Fruit fly (Drosophila melanogaster): ENCODE measurements around the gene CG44002.
A peak's percentile ranks its signal among the peaks of the same experiment; 100 is the strongest.

The CG44002 gene

DNA sequence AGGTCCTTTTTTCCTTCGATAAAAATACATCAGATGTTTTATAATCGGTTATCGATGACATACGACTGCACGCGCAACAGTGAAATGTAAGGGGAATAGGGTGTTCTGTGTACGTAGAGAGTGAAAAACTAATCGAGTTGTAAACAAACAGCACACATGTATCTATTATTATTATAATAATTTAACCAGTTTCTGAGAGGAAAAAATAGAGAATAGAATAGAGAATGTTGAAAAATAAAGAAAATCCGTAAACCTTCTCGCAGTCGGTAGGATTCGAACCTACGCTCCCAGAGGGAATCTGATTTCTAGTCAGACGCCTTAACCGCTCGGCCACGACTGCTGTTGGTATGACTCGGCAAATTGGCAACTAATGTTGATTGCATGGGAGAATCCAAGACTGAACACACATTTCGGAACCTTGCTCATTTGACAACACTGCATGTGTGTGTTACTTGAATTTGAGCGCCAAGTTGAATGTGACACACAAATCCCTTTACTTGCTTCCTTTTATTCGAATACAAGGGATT lies 1.9 kb upstream of the CG44002 start (continued):
- peak; percentile 66 for TF ChIP-seq knrl (GFP tag; IDR thresholded peaks at IDR 0.05; ENCODE audit: partially characterized antibody)
- no peak for TF ChIP-seq CG16863 (GFP tag; optimal IDR thresholded peaks at IDR 0.05)
- TF ChIP-seq Hmr (GFP tag; optimal IDR thresholded peaks at IDR 0.05): peak; percentile 19
- TF ChIP-seq esg (GFP tag; conservative IDR thresholded peaks at IDR 0.05): no peak
- TF ChIP-seq CG11504 (tag; optimal IDR thresholded peaks at IDR 0.05): no peak
- TF ChIP-seq lbe (GFP tag; optimal IDR thresholded peaks at IDR 0.05): peak; percentile 65
- peak; percentile 20 for TF ChIP-seq B-H2 (GFP tag; optimal IDR thresholded peaks at IDR 0.05)
- TF ChIP-seq nau (GFP tag; optimal IDR thresholded peaks at IDR 0.05): peak; percentile 11
- no peak for TF ChIP-seq chm (GFP tag; IDR thresholded peaks at IDR 0.05)
- no peak for TF ChIP-seq CG17912 (GFP tag; optimal IDR thresholded peaks at IDR 0.05)
- peak in 1 of 2 experiments; percentile 62 for TF ChIP-seq crp (GFP tag; optimal IDR thresholded peaks at IDR 0.05)
- peak; percentile 19; the same call in 1 of the 2 replicates for TF ChIP-seq Adf1 (GFP tag; IDR thresholded peaks at IDR 0.05)
- TF ChIP-seq sim (GFP tag; IDR thresholded peaks at IDR 0.05): 0 out of 2 replicates have a peak, but pooled peaks have one; percentile 8
- TF ChIP-seq lilli (GFP tag; optimal IDR thresholded peaks at IDR 0.05): peak; percentile 33
- TF ChIP-seq CG8281 (tag; optimal IDR thresholded peaks at IDR 0.05): no peak
- no peak for TF ChIP-seq ewg (GFP tag; optimal IDR thresholded peaks at IDR 0.05)
- no peak for TF ChIP-seq Atf3 (GFP tag; optimal IDR thresholded peaks at IDR 0.05)
- TF ChIP-seq CG3281 (GFP tag; optimal IDR thresholded peaks at IDR 0.05): peak; percentile 26
- TF ChIP-seq CG17186 (GFP tag; optimal IDR thresholded peaks at IDR 0.05): peak; percentile 99
- peak in 1 of 2 experiments; percentile 19 for TF ChIP-seq eve (GFP tag; optimal IDR thresholded peaks at IDR 0.05)
- peak; percentile 2 for TF ChIP-seq CG8388 (GFP tag; optimal IDR thresholded peaks at IDR 0.05)
- no peak for TF ChIP-seq CG14667 (GFP tag; IDR thresholded peaks at IDR 0.05)
- no peak for TF ChIP-seq Six4 (GFP tag; optimal IDR thresholded peaks at IDR 0.05)
- TF ChIP-seq fd102C (GFP tag; optimal IDR thresholded peaks at IDR 0.05): peak; percentile 36
- TF ChIP-seq caup (GFP tag; optimal IDR thresholded peaks at IDR 0.05; ENCODE audit: severe bottlenecking): peak; percentile 43
- no peak for TF ChIP-seq sug (tag; optimal IDR thresholded peaks at IDR 0.05)
- TF ChIP-seq CG7928 (GFP tag; optimal IDR thresholded peaks at IDR 0.05): no peak
- peak; percentile 81 for TF ChIP-seq CG30020 (tag; optimal IDR thresholded peaks at IDR 0.05)
- TF ChIP-seq sqz (GFP tag; optimal IDR thresholded peaks at IDR 0.05): peak; percentile 58
- TF ChIP-seq en (GFP tag; optimal IDR thresholded peaks at IDR 0.05): no peak
- TF ChIP-seq her (GFP tag; optimal IDR thresholded peaks at IDR 0.05): peak; percentile 42
- TF ChIP-seq dysf (GFP tag; IDR thresholded peaks at IDR 0.05): no peak
- TF ChIP-seq CG6683 (GFP tag; optimal IDR thresholded peaks at IDR 0.05): no peak
- TF ChIP-seq Gsc (GFP tag; IDR thresholded peaks at IDR 0.05): no peak
- no peak for TF ChIP-seq ro (GFP tag; IDR thresholded peaks at IDR 0.05)
- peak; percentile 57 for TF ChIP-seq CG2116 (GFP tag; optimal IDR thresholded peaks at IDR 0.05)
- TF ChIP-seq nmo (GFP tag; optimal IDR thresholded peaks at IDR 0.05): no peak
- TF ChIP-seq BtbVII (GFP tag; optimal IDR thresholded peaks at IDR 0.05): peak; percentile 59
- TF ChIP-seq Nf-YA (GFP tag; IDR thresholded peaks at IDR 0.05): no peak
- no peak for TF ChIP-seq MBD-R2 (GFP tag; IDR thresholded peaks at IDR 0.05)
- TF ChIP-seq NFAT (GFP tag; IDR thresholded peaks at IDR 0.05): no peak
- peak; percentile 49; the same call in 1 of the 2 replicates for TF ChIP-seq CG32532 (GFP tag; IDR thresholded peaks at IDR 0.05)
- TF ChIP-seq salm (tag; optimal IDR thresholded peaks at IDR 0.05): peak; percentile 10
- TF ChIP-seq Lhr (GFP tag; optimal IDR thresholded peaks at IDR 0.05): no peak
- TF ChIP-seq dmrt11E (tag; optimal IDR thresholded peaks at IDR 0.05): no peak
- TF ChIP-seq stwl (tag; optimal IDR thresholded peaks at IDR 0.05): peak; percentile 75
- no peak for TF ChIP-seq NfI (GFP tag; optimal IDR thresholded peaks at IDR 0.05)
- TF ChIP-seq fd3F (GFP tag; optimal IDR thresholded peaks at IDR 0.05): no peak
- no peak for TF ChIP-seq repo (GFP tag; optimal IDR thresholded peaks at IDR 0.05)
- TF ChIP-seq CG6254 (GFP tag; optimal IDR thresholded peaks at IDR 0.05): peak; percentile 99
